Fruit fly (Drosophila melanogaster) whole organism: ENCODE data around the gene CG2767.

Source experiments
- CG8478 ChIP-seq: fragments of >200 bp; optimal IDR thresholded peaks from 2 replicates; lab custom pipeline; 2018; ENCODE audit warnings: inconsistent platforms
- Dll ChIP-seq: fragments of >200 bp; optimal IDR thresholded peaks from 2 replicates; lab custom pipeline; 2017
- EcR ChIP-seq, 2 experiments: fragments of >200 bp; optimal IDR thresholded peaks; 2 replicates each; lab custom pipeline; 2017; ENCODE audit warnings: missing biosample characterization in 2 of 2, missing genetic modification characterization in 2 of 2, missing genetic modification reagents in 2 of 2
- pan ChIP-seq: fragments of >200 bp; optimal IDR thresholded peaks from 2 replicates; lab custom pipeline; 2017
- psq ChIP-seq: fragments of >200 bp; optimal IDR thresholded peaks from 2 replicates; lab custom pipeline; 2017
- usp ChIP-seq: fragments of >200 bp; optimal IDR thresholded peaks from 2 replicates; lab custom pipeline; 2017; ENCODE audit warnings: missing biosample characterization, missing genetic modification characterization, mixed read lengths

CG2767 gene

dm6 chr3R:8013121-8014009 is 5.5 kb upstream of the CG2767 start, which contains the start of the genes CG10435 and Pbp95:
Gene CG10435 (minus strand): TSS chr3R:8013201.
Gene Pbp95 (plus strand): TSS chr3R:8013791.
- TF ChIP-seq pan (peak; percentile 71), psq (no peak)

DNA sequence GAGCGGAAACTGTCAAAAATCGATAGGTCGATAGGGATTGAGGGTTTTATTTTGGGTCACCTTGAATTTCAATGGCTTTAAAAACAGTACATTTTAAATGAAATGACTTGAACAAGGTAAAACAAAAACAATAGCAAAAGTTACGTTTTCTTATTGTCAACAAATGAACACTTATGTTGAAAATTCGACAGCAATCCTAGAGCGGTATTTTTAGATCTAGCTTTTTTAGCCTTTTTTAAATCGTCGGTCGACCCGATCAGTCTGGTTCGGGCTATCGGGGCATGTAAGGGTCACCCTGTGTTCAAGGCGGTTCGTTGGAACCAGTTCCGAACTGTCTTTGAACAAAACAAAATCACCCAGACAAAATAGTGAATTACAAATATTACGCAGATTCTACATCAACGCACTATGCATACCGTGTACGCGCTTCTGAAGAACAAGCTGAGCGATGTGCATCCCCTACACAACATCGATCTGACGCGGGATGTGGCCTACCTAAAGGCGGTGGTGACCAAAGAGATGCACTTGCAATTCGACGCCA is 1.2 kb upstream of the CG2767 start, which contains the start of the genes CG11052 and CG3223:
Gene CG11052 (minus strand): TSS at position 218 of the 541 bp plus-strand sequence.
Gene CG3223 (plus strand): TSS at position 321 of the 541 bp plus-strand sequence.
- no peak for TF ChIP-seq Dll (lab: Kevin White, UChicago)
- no peak for TF ChIP-seq CG8478 (lab: Kevin White, UChicago)
- TF ChIP-seq EcR (GFP tag; optimal IDR thresholded peaks at IDR 0.05; lab: Kevin White, UChicago): no peak
- TF ChIP-seq usp (GFP tag; lab: Kevin White, UChicago): no peak
- TF ChIP-seq psq: no peak
- no peak for TF ChIP-seq pan

- TF ChIP-seq pan (no peak), Dll (lab: Kevin White, UChicago) (no peak)
These were observed 6.7 kb downstream of the CG2767 start, which contains the start of the genes Kmn2 and CG2698 for dm6 chr3R:8001074-8001669. Gene Kmn2 (minus strand): TSS chr3R:8001309. Gene CG2698 (plus strand): TSS chr3R:8001562.

DNA sequence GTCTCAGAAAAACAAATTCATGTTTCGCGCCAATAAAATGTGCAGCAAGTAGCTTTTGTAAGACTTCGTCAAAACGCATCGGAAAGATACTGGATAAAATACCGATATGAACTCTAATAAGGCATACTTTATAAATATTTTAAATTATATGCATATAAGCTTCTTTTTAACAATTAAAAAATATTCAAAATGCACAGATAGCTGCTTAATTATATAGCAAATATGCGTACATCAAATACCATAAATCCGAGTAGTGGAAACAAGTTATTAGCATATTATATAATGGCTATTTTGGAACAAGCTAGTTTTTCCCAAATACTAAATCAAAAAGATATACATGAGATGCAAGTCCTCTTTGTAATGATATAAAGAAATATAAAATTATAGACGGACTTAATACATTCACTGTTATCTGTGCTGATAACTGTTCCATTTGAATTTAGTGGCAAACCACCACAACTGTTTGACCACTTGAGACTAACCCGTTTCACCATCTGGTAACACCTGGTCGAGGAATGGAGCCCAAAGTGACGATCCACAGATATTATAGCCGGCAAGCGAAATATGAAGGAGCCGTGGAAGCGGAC is 8.3 kb downstream of the CG2767 start, which contains the start of gene PIG-H:
Gene PIG-H (plus strand): TSS at position 303 of the 587 bp plus-strand sequence.
- TF ChIP-seq CG8478 (lab: Kevin White, UChicago) (no peak), pan (no peak), usp (GFP tag; lab: Kevin White, UChicago) (no peak), Dll (lab: Kevin White, UChicago) (no peak), EcR (GFP tag; optimal IDR thresholded peaks at IDR 0.05; lab: Kevin White, UChicago) (no peak), psq (no peak)

DNA sequence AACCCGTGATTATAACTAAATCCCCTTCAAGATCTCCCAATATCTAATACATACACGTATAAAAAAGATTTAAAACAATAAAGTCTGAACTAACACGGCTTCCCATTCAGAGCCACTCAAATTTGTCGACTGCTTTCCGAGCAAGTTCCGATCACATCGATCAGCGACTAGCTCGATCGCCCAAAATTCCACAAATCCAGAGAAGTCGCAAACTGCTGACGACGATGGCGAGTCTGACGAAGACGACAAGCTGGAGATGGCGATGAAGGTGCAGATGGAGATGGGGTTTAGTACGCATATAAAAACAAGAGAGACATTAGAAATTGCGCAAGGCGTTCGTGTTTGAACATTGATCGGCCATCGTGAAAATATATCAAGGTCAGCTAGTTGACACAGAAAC is 9.1 kb downstream of the CG2767 start:
- TF ChIP-seq Dll (lab: Kevin White, UChicago) (no peak), usp (GFP tag; lab: Kevin White, UChicago) (no peak), EcR (GFP tag; optimal IDR thresholded peaks at IDR 0.05; lab: Kevin White, UChicago) (no peak), psq (no peak), CG8478 (lab: Kevin White, UChicago) (no peak), pan (no peak)

dm6 chr3R:7995722-7996121 is 12.2 kb downstream of the CG2767 start, which contains the start of gene Elovl7:
Gene Elovl7 (minus strand): TSS chr3R:7995852.
- TF ChIP-seq usp (GFP tag; lab: Kevin White, UChicago): no peak

- TF ChIP-seq CG8478 (lab: Kevin White, UChicago): no peak
- no peak for TF ChIP-seq pan
- TF ChIP-seq EcR (GFP tag; optimal IDR thresholded peaks at IDR 0.05; lab: Kevin White, UChicago): no peak
- no peak for TF ChIP-seq Dll (lab: Kevin White, UChicago)
- TF ChIP-seq usp (GFP tag; lab: Kevin White, UChicago): no peak
- TF ChIP-seq psq: no peak
These were observed 13.3 kb downstream of the CG2767 start for dm6 chr3R:7994629-7995028.

DNA sequence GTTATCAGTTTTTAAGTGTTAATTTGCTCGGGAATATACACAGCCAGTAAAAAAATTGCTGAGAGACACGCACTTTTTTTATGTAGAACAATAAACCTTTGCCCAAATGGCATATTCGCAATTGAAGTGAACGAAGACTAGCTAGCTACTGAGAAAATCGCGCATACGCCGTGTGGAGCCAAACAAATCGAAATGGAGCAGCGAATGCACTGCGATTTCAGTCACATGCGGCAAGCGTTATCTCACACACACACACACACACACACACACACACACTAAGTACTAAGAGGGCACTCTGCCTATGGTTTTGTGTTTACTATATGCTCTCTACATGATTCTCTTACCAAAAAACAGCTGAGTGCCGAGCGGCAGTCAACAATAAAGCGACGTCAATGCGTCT is 14.4 kb downstream of the CG2767 start:
- TF ChIP-seq EcR (GFP tag; optimal IDR thresholded peaks at IDR 0.05; lab: Kevin White, UChicago): no peak
- TF ChIP-seq CG8478 (lab: Kevin White, UChicago): no peak
- TF ChIP-seq Dll (lab: Kevin White, UChicago): peak; percentile 34

- TF ChIP-seq CG8478 (lab: Kevin White, UChicago): no peak
- no peak for TF ChIP-seq Dll (lab: Kevin White, UChicago)
- no peak for TF ChIP-seq usp (GFP tag; lab: Kevin White, UChicago)
- no peak for TF ChIP-seq EcR (GFP tag; optimal IDR thresholded peaks at IDR 0.05; lab: Kevin White, UChicago)
- TF ChIP-seq psq: no peak
- no peak for TF ChIP-seq pan
These were observed 15.8 kb downstream of the CG2767 start for dm6 chr3R:7992100-7992499.

dm6 chr3R:7991446-7991845 is 16.5 kb downstream of the CG2767 start:
- TF ChIP-seq usp (GFP tag; lab: Kevin White, UChicago): no peak

DNA sequence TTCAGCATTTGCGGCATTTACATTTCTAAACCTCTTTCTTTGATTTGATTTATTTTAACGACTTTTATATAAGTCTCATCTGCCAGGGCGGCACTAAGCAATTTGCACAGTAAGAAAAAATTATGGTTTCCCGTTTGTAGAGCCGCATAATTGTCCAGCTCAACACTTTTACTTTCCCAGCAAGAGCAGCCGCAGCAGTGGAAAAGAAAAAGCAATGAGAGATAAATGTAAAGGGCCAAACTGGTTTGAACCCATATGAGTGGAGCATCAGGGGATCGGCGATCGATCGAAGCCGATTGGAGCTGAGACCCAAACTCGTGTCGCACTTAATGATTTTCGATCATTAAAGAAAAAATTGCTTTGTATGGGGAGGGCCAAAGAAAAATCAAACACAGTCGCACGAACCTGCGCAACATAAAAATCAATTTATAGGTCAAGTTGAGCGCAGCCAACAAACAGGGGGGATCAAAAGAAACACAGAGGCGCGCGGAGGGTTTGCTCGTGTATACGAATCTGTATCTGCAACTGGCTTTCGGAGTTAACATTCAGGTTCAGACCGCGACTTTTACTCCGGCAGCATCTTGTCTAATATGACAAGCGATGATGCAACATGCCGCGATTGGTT is 17.0 kb downstream of the CG2767 start:
- TF ChIP-seq usp (GFP tag; lab: Kevin White, UChicago) (no peak), psq (no peak), CG8478 (lab: Kevin White, UChicago) (no peak)

DNA sequence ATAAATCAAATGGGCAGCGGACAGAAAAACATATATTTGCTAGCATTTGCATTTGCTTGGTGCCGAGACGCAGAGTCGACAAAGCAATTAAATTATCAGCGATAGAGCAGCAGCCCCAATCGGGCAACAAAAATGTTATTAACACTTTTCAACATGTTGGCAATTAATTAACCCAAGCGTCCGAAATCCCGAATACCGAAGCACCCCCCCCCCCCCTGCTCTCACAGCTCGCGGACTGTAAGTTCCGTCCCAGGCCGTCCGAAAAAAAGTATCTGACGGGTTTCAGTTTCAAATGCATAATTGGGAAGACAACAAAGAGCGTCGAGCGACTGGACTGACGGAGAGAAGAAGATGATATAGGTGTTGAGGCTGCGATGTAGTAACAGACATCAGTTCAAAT is 17.7 kb downstream of the CG2767 start:
- TF ChIP-seq EcR (GFP tag; optimal IDR thresholded peaks at IDR 0.05; lab: Kevin White, UChicago) (no peak), pan (no peak), psq (no peak), CG8478 (lab: Kevin White, UChicago) (no peak), Dll (lab: Kevin White, UChicago) (no peak), usp (GFP tag; lab: Kevin White, UChicago) (no peak)
